Fruit fly (Drosophila melanogaster) whole organism, embryonic: Measurements from ENCODE around the gene CG32811.

ENCODE experiments used
- Aef1 ChIP-seq: fragments of 200-800 bp; sonication (Bioruptor generic); IDR thresholded peaks from 3 replicates; pipeline ENCODE4 v1.3.6; 2022; ENCODE audit warnings: missing biosample characterization, missing genetic modification characterization
- Atf3 ChIP-seq: fragments of 200-800 bp; sonication (Bioruptor generic); optimal IDR thresholded peaks from 3 replicates; lab custom pipeline; 2016; ENCODE audit warnings: missing biosample characterization, missing genetic modification characterization
- B-H1 ChIP-seq: fragments of 200-800 bp; sonication (Bioruptor generic); IDR thresholded peaks from 3 replicates; pipeline ENCODE4 v1.3.6; 2022; ENCODE audit warnings: missing biosample characterization, missing genetic modification characterization
- BEAF-32 ChIP-seq: fragments of 200-800 bp; sonication (Bioruptor generic); optimal IDR thresholded peaks from 3 replicates; lab custom pipeline; 2017; ENCODE audit warnings: missing biosample characterization, missing genetic modification characterization, mild to moderate bottlenecking, moderate library complexity, missing genetic modification reagents
- BtbVII ChIP-seq: fragments of 200-800 bp; sonication (Bioruptor generic); optimal IDR thresholded peaks from 3 replicates; lab custom pipeline; 2017; ENCODE audit warnings: missing biosample characterization, mild to moderate bottlenecking, missing genetic modification characterization
- Bteb2 ChIP-seq: fragments of 200-800 bp; sonication (Bioruptor generic); optimal IDR thresholded peaks from 2 replicates; lab custom pipeline; 2016; ENCODE audit warnings: missing biosample characterization, missing genetic modification characterization
- CG10366 ChIP-seq: fragments of 200-800 bp; sonication (Bioruptor generic); IDR thresholded peaks from 2 replicates; pipeline ENCODE4 v1.3.6; 2022; ENCODE audit warnings: missing biosample characterization, missing genetic modification characterization
- CG10462 ChIP-seq: fragments of 200-800 bp; sonication (Bioruptor generic); optimal IDR thresholded peaks from 2 replicates; lab custom pipeline; 2016; ENCODE audit warnings: missing biosample characterization, missing genetic modification characterization
- CG11093 ChIP-seq: fragments of 200-800 bp; sonication (Bioruptor generic); IDR thresholded peaks from 3 replicates; pipeline ENCODE4 v1.3.6; 2022; ENCODE audit warnings: missing biosample characterization, missing genetic modification characterization
- CG11456 ChIP-seq: fragments of 200-800 bp; sonication (Bioruptor generic); IDR thresholded peaks from 3 replicates; pipeline ENCODE4 v1.3.6; 2022; ENCODE audit warnings: missing biosample characterization, missing genetic modification characterization
- CG12071 ChIP-seq: fragments of 200-800 bp; sonication (Bioruptor generic); optimal IDR thresholded peaks from 3 replicates; lab custom pipeline; 2018; ENCODE audit warnings: missing biosample characterization, mild to moderate bottlenecking, missing genetic modification characterization
- CG15601 ChIP-seq: fragments of 200-800 bp; sonication (Bioruptor generic); optimal IDR thresholded peaks from 3 replicates; lab custom pipeline; 2019; ENCODE audit warnings: missing biosample characterization, mild to moderate bottlenecking, missing genetic modification characterization, moderate library complexity
- CG1602 ChIP-seq: fragments of 200-800 bp; sonication (Bioruptor generic); optimal IDR thresholded peaks from 3 replicates; lab custom pipeline; 2016; ENCODE audit warnings: missing biosample characterization, missing genetic modification characterization
- CG17361 ChIP-seq: fragments of 200-800 bp; sonication (Bioruptor generic); IDR thresholded peaks from 3 replicates; pipeline ENCODE4 v1.3.6; 2022; ENCODE audit warnings: missing biosample characterization, missing genetic modification characterization
- CG30403 ChIP-seq: fragments of 200-800 bp; sonication (Bioruptor generic); optimal IDR thresholded peaks from 3 replicates; lab custom pipeline; 2016; ENCODE audit warnings: missing biosample characterization, missing genetic modification characterization
- CG42726 ChIP-seq: fragments of 200-800 bp; sonication (Bioruptor generic); IDR thresholded peaks from 2 replicates; pipeline ENCODE4 v1.3.6; 2022; ENCODE audit warnings: missing biosample characterization, missing genetic modification characterization; ENCODE audit not compliant: partially characterized antibody
- CG4424 ChIP-seq: fragments of 200-800 bp; sonication (Bioruptor generic); optimal IDR thresholded peaks from 3 replicates; lab custom pipeline; 2016; ENCODE audit warnings: missing biosample characterization, missing genetic modification characterization
- CG6175 ChIP-seq: fragments of 200-800 bp; sonication (Bioruptor generic); IDR thresholded peaks from 3 replicates; pipeline ENCODE4 v1.3.6; 2022; ENCODE audit warnings: missing biosample characterization, missing genetic modification characterization
- CG7928 ChIP-seq: fragments of 200-800 bp; sonication (Bioruptor generic); optimal IDR thresholded peaks from 2 replicates; lab custom pipeline; 2017; ENCODE audit warnings: missing biosample characterization, mild to moderate bottlenecking, missing genetic modification characterization
- CG8944 ChIP-seq: fragments of 200-800 bp; sonication (Bioruptor generic); optimal IDR thresholded peaks from 3 replicates; lab custom pipeline; 2016; ENCODE audit warnings: missing biosample characterization, missing genetic modification characterization
- Fer3 ChIP-seq: fragments of 200-800 bp; sonication (Bioruptor generic); optimal IDR thresholded peaks from 2 replicates; lab custom pipeline; 2018; ENCODE audit warnings: missing biosample characterization, mild to moderate bottlenecking, missing genetic modification characterization, moderate library complexity
- Hr3 ChIP-seq: fragments of 200-800 bp; sonication (Bioruptor generic); optimal IDR thresholded peaks from 3 replicates; lab custom pipeline; 2016; ENCODE audit warnings: missing biosample characterization, missing genetic modification characterization
- MTF-1 ChIP-seq: fragments of 200-800 bp; sonication (Bioruptor generic); optimal IDR thresholded peaks from 2 replicates; lab custom pipeline; 2018; ENCODE audit warnings: missing biosample characterization, mild to moderate bottlenecking, missing genetic modification characterization, borderline replicate concordance
- Max ChIP-seq: fragments of 200-800 bp; sonication (Bioruptor generic); optimal IDR thresholded peaks from 2 replicates; lab custom pipeline; 2016; ENCODE audit warnings: missing biosample characterization, mild to moderate bottlenecking, missing genetic modification characterization
- NFAT ChIP-seq: fragments of 200-800 bp; sonication (Bioruptor generic); IDR thresholded peaks from 2 replicates; pipeline ENCODE4 v1.3.6; 2022; ENCODE audit warnings: missing biosample characterization, missing genetic modification characterization
- Sox100B ChIP-seq: fragments of 200-800 bp; sonication (Bioruptor generic); optimal IDR thresholded peaks from 3 replicates; lab custom pipeline; 2018; ENCODE audit warnings: missing biosample characterization, mild to moderate bottlenecking, missing genetic modification characterization
- Ssrp ChIP-seq: fragments of 200-800 bp; sonication (Bioruptor generic); optimal IDR thresholded peaks from 2 replicates; lab custom pipeline; 2018; ENCODE audit warnings: missing biosample characterization, mild to moderate bottlenecking, missing genetic modification characterization, moderate library complexity
- abd-A ChIP-seq: fragments of 200-800 bp; sonication (Bioruptor generic); optimal IDR thresholded peaks from 3 replicates; lab custom pipeline; 2019; ENCODE audit warnings: missing biosample characterization, mild to moderate bottlenecking, missing genetic modification characterization, moderate library complexity
- ase ChIP-seq: fragments of 200-800 bp; sonication (Bioruptor generic); IDR thresholded peaks from 3 replicates; pipeline ENCODE4 v1.3.6; 2022; ENCODE audit warnings: missing biosample characterization, missing genetic modification characterization
- bbx ChIP-seq: fragments of 200-800 bp; sonication (Bioruptor generic); IDR thresholded peaks from 2 replicates; pipeline ENCODE4 v1.3.6; 2022; ENCODE audit warnings: missing biosample characterization, missing genetic modification characterization; ENCODE audit not compliant: partially characterized antibody
- chif ChIP-seq, 2 experiments: fragments of 200-800 bp; sonication (Bioruptor generic); optimal IDR thresholded peaks; 3 replicates each; lab custom pipeline; 2016; ENCODE audit warnings: missing biosample characterization in 2 of 2, missing genetic modification characterization in 2 of 2
- crol ChIP-seq: fragments of 200-800 bp; sonication (Bioruptor generic); IDR thresholded peaks from 2 replicates; pipeline ENCODE4 v1.3.6; 2022; ENCODE audit warnings: missing biosample characterization, missing genetic modification characterization
- ems ChIP-seq: fragments of 200-800 bp; sonication (Bioruptor generic); optimal IDR thresholded peaks from 3 replicates; lab custom pipeline; 2016; ENCODE audit warnings: missing biosample characterization, missing genetic modification characterization
- exex ChIP-seq: fragments of 200-800 bp; sonication (Bioruptor generic); optimal IDR thresholded peaks from 4 replicates; lab custom pipeline; 2018; ENCODE audit warnings: missing biosample characterization, mild to moderate bottlenecking, missing genetic modification characterization, moderate library complexity
- ftz-f1 ChIP-seq: fragments of 200-800 bp; sonication (Bioruptor generic); optimal IDR thresholded peaks from 2 replicates; lab custom pipeline; 2016; ENCODE audit warnings: missing biosample characterization, missing genetic modification characterization
- gcm2 ChIP-seq: fragments of 200-800 bp; sonication (Bioruptor generic); optimal IDR thresholded peaks from 2 replicates; lab custom pipeline; 2016; ENCODE audit warnings: missing biosample characterization, missing genetic modification characterization
- gro ChIP-seq: fragments of 200-800 bp; sonication (Bioruptor generic); optimal IDR thresholded peaks from 2 replicates; lab custom pipeline; 2016; ENCODE audit warnings: missing biosample characterization, missing genetic modification characterization
- hbn ChIP-seq: fragments of 200-800 bp; sonication (Bioruptor generic); IDR thresholded peaks from 2 replicates; pipeline ENCODE4 v1.3.6; 2022; ENCODE audit warnings: missing biosample characterization, missing genetic modification characterization; ENCODE audit not compliant: partially characterized antibody
- inv ChIP-seq: fragments of 200-800 bp; sonication (Bioruptor generic); IDR thresholded peaks from 2 replicates; pipeline ENCODE4 v1.3.6; 2022; ENCODE audit warnings: missing biosample characterization, missing genetic modification characterization; ENCODE audit not compliant: partially characterized antibody
- klu ChIP-seq: fragments of 200-800 bp; sonication (Bioruptor generic); IDR thresholded peaks from 2 replicates; pipeline ENCODE4 v1.3.6; 2022; ENCODE audit warnings: missing biosample characterization, missing genetic modification characterization
- maf-S ChIP-seq: fragments of 200-800 bp; sonication (Bioruptor generic); optimal IDR thresholded peaks from 2 replicates; lab custom pipeline; 2016; ENCODE audit warnings: missing biosample characterization, missing genetic modification characterization
- odd ChIP-seq: fragments of 200-800 bp; sonication (Bioruptor generic); optimal IDR thresholded peaks from 2 replicates; lab custom pipeline; 2017; ENCODE audit warnings: missing biosample characterization, mild to moderate bottlenecking, missing genetic modification characterization
- otp ChIP-seq: fragments of 200-800 bp; sonication (Bioruptor generic); IDR thresholded peaks from 3 replicates; pipeline ENCODE4, ENCODE4 v1.3.6; 2022; ENCODE audit warnings: missing biosample characterization, missing genetic modification characterization
- pita ChIP-seq: fragments of 200-800 bp; sonication (Bioruptor generic); optimal IDR thresholded peaks from 2 replicates; lab custom pipeline; 2017; ENCODE audit warnings: missing biosample characterization, mild to moderate bottlenecking, missing genetic modification characterization
- sim ChIP-seq: fragments of 200-800 bp; sonication (Bioruptor generic); IDR thresholded peaks from 2 replicates; pipeline ENCODE4 v1.3.6; 2022; ENCODE audit warnings: missing biosample characterization, missing genetic modification characterization
- ssp ChIP-seq: fragments of 200-800 bp; sonication (Bioruptor generic); IDR thresholded peaks from 2 replicates; pipeline ENCODE4 v1.3.6; 2022; ENCODE audit warnings: missing biosample characterization, missing genetic modification characterization
- tgo ChIP-seq: fragments of 200-800 bp; sonication (Bioruptor generic); IDR thresholded peaks from 3 replicates; pipeline ENCODE4 v1.3.6; 2022; ENCODE audit warnings: missing biosample characterization, missing genetic modification characterization
- vvl ChIP-seq: fragments of 200-800 bp; sonication (Bioruptor generic); IDR thresholded peaks from 2 replicates; pipeline ENCODE4 v1.3.6; 2022; ENCODE audit warnings: missing biosample characterization, missing genetic modification characterization
- zen2 ChIP-seq: fragments of 200-800 bp; sonication (Bioruptor generic); IDR thresholded peaks from 3 replicates; pipeline ENCODE4 v1.3.6; 2022; ENCODE audit warnings: missing biosample characterization, missing genetic modification characterization; ENCODE audit not compliant: partially characterized antibody

Gene CG32811

dm6 chrX:1275018-1275820 is 23.0 kb downstream of the CG32811 start, which contains the start of gene Atf3 (continued):
- TF ChIP-seq CG8944 (GFP tag; lab: Kevin White, UChicago) (peak; percentile 99), sim (GFP tag; lab: Robert Waterston, UW) (peak; percentile 92), MTF-1 (GFP tag; lab: Kevin White, UChicago) (peak; percentile 94), gcm2 (GFP tag; lab: Kevin White, UChicago) (peak; percentile 98), Atf3 (GFP tag; lab: Kevin White, UChicago) (peak; percentile 100), CG15601 (tag; lab: Kevin White, UChicago) (peak; percentile 96), Bteb2 (peak; percentile 99), CG4424 (peak; percentile 98), CG1602 (peak; percentile 98), crol (GFP tag; lab: Robert Waterston, UW) (peak; percentile 91), exex (peak; percentile 96), chif (GFP tag; optimal IDR thresholded peaks at IDR 0.05; lab: Kevin White, UChicago) (peak; percentile 98 to 99), Max (GFP tag; lab: Kevin White, UChicago) (peak; percentile 98), B-H1 (GFP tag; lab: Robert Waterston, UW) (peak; percentile 98), ems (GFP tag; lab: Kevin White, UChicago) (peak; percentile 99), CG7928 (GFP tag; lab: Kevin White, UChicago) (peak; percentile 87), klu (GFP tag; lab: Robert Waterston, UW) (peak; percentile 99), Aef1 (GFP tag; lab: Robert Waterston, UW) (peak; percentile 99), inv (GFP tag; lab: Robert Waterston, UW) (no peak), abd-A (tag; lab: Kevin White, UChicago) (peak; percentile 96), CG11093 (GFP tag; lab: Robert Waterston, UW) (peak; percentile 98), otp (GFP tag; lab: Robert Waterston, UW) (peak; percentile 94), CG42726 (no peak), CG11456 (GFP tag; lab: Robert Waterston, UW) (peak; percentile 99), CG10462 (peak; percentile 97), pita (no peak), zen2 (no peak), CG17361 (peak; percentile 99), Sox100B (peak; percentile 99), CG12071 (peak; percentile 99), ase (GFP tag; lab: Robert Waterston, UW) (peak; percentile 97), CG30403 (GFP tag; lab: Kevin White, UChicago) (peak; percentile 100), Ssrp (tag; lab: Kevin White, UChicago) (peak; percentile 99), NFAT (GFP tag; lab: Robert Waterston, UW) (peak; percentile 98), CG6175 (GFP tag; lab: Robert Waterston, UW) (peak; percentile 97), bbx (GFP tag; lab: Robert Waterston, UW) (peak; percentile 29; the same call in 1 of the 2 replicates), gro (GFP tag; lab: Kevin White, UChicago) (peak; percentile 99), ftz-f1 (GFP tag; lab: Kevin White, UChicago) (peak; percentile 84), BtbVII (GFP tag; lab: Kevin White, UChicago) (peak; percentile 99), vvl (GFP tag; lab: Robert Waterston, UW) (peak; percentile 98), maf-S (GFP tag; lab: Kevin White, UChicago) (peak; percentile 99), hbn (GFP tag; lab: Robert Waterston, UW) (no peak), BEAF-32 (GFP tag; lab: Kevin White, UChicago) (peak; percentile 39), tgo (GFP tag; lab: Robert Waterston, UW) (peak; percentile 99), odd (GFP tag; lab: Kevin White, UChicago) (peak; percentile 98), Hr3 (GFP tag; lab: Kevin White, UChicago) (peak; percentile 99), Fer3 (peak; percentile 99), CG10366 (GFP tag; lab: Robert Waterston, UW) (peak; percentile 98), ssp (GFP tag; lab: Robert Waterston, UW) (peak; percentile 94)
